Worm (Caenorhabditis elegans) whole organism, L3 larva: ENCODE measurements around the gene C42D4.3.

Source experiments
- R02D3.7 ChIP-seq: fragments of 150-350 bp; optimal IDR thresholded peaks from 2 replicates; lab custom pipeline; 2014; ENCODE audit warnings: missing biosample characterization, missing genetic modification characterization
- ama-1 ChIP-seq: fragments of 150-350 bp; optimal IDR thresholded peaks from 2 replicates; lab custom pipeline; 2018
- ceh-28 ChIP-seq: fragments of 150-350 bp; optimal IDR thresholded peaks from 2 replicates; lab custom pipeline; 2014; ENCODE audit warnings: missing biosample characterization, missing genetic modification reagents, missing genetic modification characterization
- ceh-82 ChIP-seq: fragments of 150-350 bp; optimal IDR thresholded peaks from 2 replicates; lab custom pipeline; 2014; ENCODE audit warnings: missing biosample characterization, missing genetic modification characterization
- ceh-9 ChIP-seq: sonication (generic microtip); optimal IDR thresholded peaks from 2 replicates; lab custom pipeline; 2018; ENCODE audit warnings: missing biosample characterization, missing genetic modification characterization
- daf-12 ChIP-seq: fragments of 150-350 bp; optimal IDR thresholded peaks from 2 replicates; lab custom pipeline; 2014; ENCODE audit warnings: missing biosample characterization, missing genetic modification reagents, missing genetic modification characterization
- egl-27 ChIP-seq: sonication (generic microtip); optimal IDR thresholded peaks from 4 replicates; lab custom pipeline; 2017; ENCODE audit warnings: missing biosample characterization, missing genetic modification reagents, missing genetic modification characterization
- egl-5 ChIP-seq: fragments of 150-350 bp; optimal IDR thresholded peaks from 2 replicates; lab custom pipeline; 2017; ENCODE audit warnings: missing biosample characterization, missing genetic modification reagents, missing genetic modification characterization, inconsistent platforms
- elt-1 ChIP-seq: fragments of 150-350 bp; optimal IDR thresholded peaks from 2 replicates; lab custom pipeline; 2014; ENCODE audit warnings: missing biosample characterization, missing genetic modification characterization
- elt-2 ChIP-seq: sonication (generic microtip); optimal IDR thresholded peaks from 2 replicates; lab custom pipeline; 2016; ENCODE audit warnings: missing genetic modification reagents, mild to moderate bottlenecking, missing genetic modification characterization, missing compliant biosample characterization
- elt-3 ChIP-seq, 3 experiments: fragments of 150-350 bp in 1 of 3; sonication (generic microtip) in 2 of 3; optimal IDR thresholded peaks; 2 replicates in 2 of 3; 4 replicates in 1 of 3; lab custom pipeline; 2014 to 2017; ENCODE audit warnings: missing biosample characterization in 3 of 3, missing genetic modification characterization in 3 of 3
- eor-1 ChIP-seq, 2 experiments: fragments of 150-350 bp; optimal IDR thresholded peaks; 2 replicates each; lab custom pipeline; 2014 to 2018; ENCODE audit warnings: missing biosample characterization in 2 of 2, missing genetic modification characterization in 2 of 2
- fkh-10 ChIP-seq: sonication (generic microtip); optimal IDR thresholded peaks from 2 replicates; lab custom pipeline; 2017; ENCODE audit warnings: missing biosample characterization, missing genetic modification reagents, missing genetic modification characterization
- fkh-2 ChIP-seq: fragments of 150-350 bp; optimal IDR thresholded peaks from 2 replicates; lab custom pipeline; 2014; ENCODE audit warnings: missing biosample characterization, missing genetic modification reagents, missing genetic modification characterization
- fos-1 ChIP-seq: fragments of 150-350 bp; optimal IDR thresholded peaks from 2 replicates; lab custom pipeline; 2014; ENCODE audit warnings: missing biosample characterization, missing genetic modification characterization
- hmg-11 ChIP-seq: sonication (generic microtip); optimal IDR thresholded peaks from 2 replicates; lab custom pipeline; 2016; ENCODE audit warnings: missing genetic modification characterization, missing compliant biosample characterization
- jun-1 ChIP-seq: fragments of 150-350 bp; optimal IDR thresholded peaks from 2 replicates; lab custom pipeline; 2014; ENCODE audit warnings: missing biosample characterization, missing genetic modification reagents, missing genetic modification characterization
- lin-15B ChIP-seq: fragments of 150-350 bp; optimal IDR thresholded peaks from 2 replicates; lab custom pipeline; 2014; ENCODE audit warnings: missing biosample characterization, missing genetic modification characterization
- lin-39 ChIP-seq: fragments of 150-350 bp; optimal IDR thresholded peaks from 2 replicates; lab custom pipeline; 2018; ENCODE audit warnings: missing biosample characterization, missing genetic modification reagents, missing genetic modification characterization
- lsy-12 ChIP-seq: sonication (generic microtip); optimal IDR thresholded peaks from 2 replicates; lab custom pipeline; 2016; ENCODE audit warnings: mild to moderate bottlenecking, missing genetic modification characterization, missing compliant biosample characterization
- mdl-1 ChIP-seq: fragments of 150-350 bp; optimal IDR thresholded peaks from 2 replicates; lab custom pipeline; 2014; ENCODE audit warnings: missing biosample characterization, missing genetic modification characterization
- nhr-11 ChIP-seq: fragments of 150-350 bp; optimal IDR thresholded peaks from 2 replicates; lab custom pipeline; 2014; ENCODE audit warnings: missing biosample characterization, missing genetic modification characterization
- nhr-12 ChIP-seq: fragments of 150-350 bp; optimal IDR thresholded peaks from 2 replicates; lab custom pipeline; 2014; ENCODE audit warnings: missing biosample characterization, missing genetic modification characterization
- nhr-23 ChIP-seq: fragments of 150-350 bp; optimal IDR thresholded peaks from 2 replicates; lab custom pipeline; 2014; ENCODE audit warnings: missing biosample characterization, missing genetic modification reagents, missing genetic modification characterization
- nhr-237 ChIP-seq: fragments of 150-350 bp; optimal IDR thresholded peaks from 2 replicates; lab custom pipeline; 2014; ENCODE audit warnings: missing biosample characterization, missing genetic modification characterization
- nhr-25 ChIP-seq: sonication (generic microtip); optimal IDR thresholded peaks from 2 replicates; lab custom pipeline; 2017; ENCODE audit warnings: missing biosample characterization, missing genetic modification characterization
- nhr-28 ChIP-seq: fragments of 150-350 bp; optimal IDR thresholded peaks from 2 replicates; lab custom pipeline; 2014; ENCODE audit warnings: missing biosample characterization, missing genetic modification characterization
- nhr-43 ChIP-seq: sonication (generic microtip); optimal IDR thresholded peaks from 2 replicates; lab custom pipeline; 2016; ENCODE audit warnings: mild to moderate bottlenecking, missing genetic modification characterization, missing compliant biosample characterization; ENCODE audit not compliant: poor library complexity, severe bottlenecking
- nhr-76 ChIP-seq: fragments of 150-350 bp; sonication (generic microtip); optimal IDR thresholded peaks from 5 replicates; lab custom pipeline; 2014; ENCODE audit warnings: missing biosample characterization, missing genetic modification characterization
- pha-4 ChIP-seq: fragments of 150-350 bp; optimal IDR thresholded peaks from 2 replicates; lab custom pipeline; 2014; ENCODE audit warnings: missing biosample characterization, missing genetic modification reagents, missing genetic modification characterization
- pqm-1 ChIP-seq: fragments of 150-350 bp; optimal IDR thresholded peaks from 2 replicates; lab custom pipeline; 2017; ENCODE audit warnings: missing biosample characterization, missing genetic modification characterization, inconsistent platforms
- skn-1 ChIP-seq: fragments of 150-350 bp; optimal IDR thresholded peaks from 2 replicates; lab custom pipeline; 2014; ENCODE audit warnings: missing biosample characterization, missing genetic modification characterization
- snpc-4 ChIP-seq: fragments of 150-350 bp; optimal IDR thresholded peaks from 2 replicates; lab custom pipeline; 2014; ENCODE audit warnings: missing biosample characterization, missing genetic modification characterization
- tbx-2 ChIP-seq: sonication (generic microtip); optimal IDR thresholded peaks from 2 replicates; lab custom pipeline; 2016; ENCODE audit warnings: mild to moderate bottlenecking, missing genetic modification characterization, missing compliant biosample characterization
- zag-1 ChIP-seq: fragments of 150-350 bp; optimal IDR thresholded peaks from 2 replicates; lab custom pipeline; 2014; ENCODE audit warnings: missing biosample characterization, missing genetic modification characterization
- ztf-11 ChIP-seq: fragments of 150-350 bp; optimal IDR thresholded peaks from 2 replicates; lab custom pipeline; 2014; ENCODE audit warnings: missing biosample characterization, missing genetic modification characterization
- ztf-4 ChIP-seq: fragments of 150-350 bp; optimal IDR thresholded peaks from 2 replicates; lab custom pipeline; 2014; ENCODE audit warnings: missing biosample characterization, missing genetic modification characterization

Gene C42D4.3

DNA sequence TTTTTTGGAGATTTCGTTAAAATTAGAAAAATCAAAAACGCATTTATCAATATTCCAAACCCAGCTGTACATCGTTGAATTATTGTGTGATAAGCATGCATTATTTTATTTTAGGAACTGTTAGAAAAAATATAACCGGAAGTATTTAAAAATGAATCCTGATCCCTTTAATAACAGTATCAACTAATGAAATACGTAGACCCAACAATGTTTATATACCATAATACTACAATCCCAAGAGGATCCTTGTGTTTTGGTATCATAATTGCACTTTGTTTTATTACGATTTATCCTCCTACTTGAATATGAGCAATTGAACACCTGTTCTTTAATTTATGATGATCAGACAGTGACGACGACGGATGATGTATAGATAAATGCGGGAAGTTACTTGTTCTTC is 7.7 kb downstream of the C42D4.3 start, which contains the start of gene str-249:
str-249 (minus strand) TSS at position 101 of the 400 bp plus-strand sequence.
- no peak for TF ChIP-seq fkh-2 (tag; lab: Kevin White, UChicago)

DNA sequence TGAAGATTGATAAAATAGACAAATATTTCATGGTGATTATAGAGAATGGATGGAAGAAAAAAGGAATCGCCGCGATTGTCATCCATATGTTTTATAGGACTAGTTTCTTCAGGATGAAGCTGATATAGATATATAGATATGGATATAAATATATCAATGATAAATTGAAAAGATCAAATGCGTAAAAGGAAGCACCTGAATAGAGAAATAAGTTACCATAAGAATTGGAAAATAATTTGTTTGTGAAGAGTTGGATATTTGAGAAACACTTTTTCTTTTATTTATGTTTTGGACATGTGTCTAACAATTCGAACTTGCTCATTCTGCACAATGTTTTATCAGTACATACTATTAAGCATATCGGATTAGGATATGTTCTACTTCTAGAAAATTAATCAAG is 9.0 kb downstream of the C42D4.3 start, which contains the start of gene C42D4.13:
C42D4.13 (minus strand) TSS at position 101 of the 400 bp plus-strand sequence.
- TF ChIP-seq fkh-2 (tag; lab: Kevin White, UChicago) (no peak), eor-1 (tag; optimal IDR thresholded peaks at IDR 0.05; lab: Kevin White, UChicago) (no peak), ztf-11 (tag; lab: Kevin White, UChicago) (no peak), nhr-76 (no peak), hmg-11 (tag; lab: Kevin White, UChicago) (no peak), nhr-25 (tag; lab: Kevin White, UChicago) (no peak), elt-1 (tag; lab: Kevin White, UChicago) (no peak), nhr-11 (no peak), nhr-237 (tag; lab: Kevin White, UChicago) (no peak), tbx-2 (tag; lab: Kevin White, UChicago) (no peak), nhr-12 (tag; lab: Kevin White, UChicago) (no peak), ceh-9 (tag; lab: Kevin White, UChicago) (no peak), lsy-12 (tag; lab: Kevin White, UChicago) (no peak), nhr-23 (tag; lab: Kevin White, UChicago) (no peak), nhr-28 (tag; lab: Kevin White, UChicago) (no peak), snpc-4 (tag; lab: Kevin White, UChicago) (no peak), skn-1 (tag; lab: Kevin White, UChicago) (no peak), zag-1 (tag; lab: Kevin White, UChicago) (no peak), R02D3.7 (tag; lab: Kevin White, UChicago) (no peak), daf-12 (no peak)

DNA sequence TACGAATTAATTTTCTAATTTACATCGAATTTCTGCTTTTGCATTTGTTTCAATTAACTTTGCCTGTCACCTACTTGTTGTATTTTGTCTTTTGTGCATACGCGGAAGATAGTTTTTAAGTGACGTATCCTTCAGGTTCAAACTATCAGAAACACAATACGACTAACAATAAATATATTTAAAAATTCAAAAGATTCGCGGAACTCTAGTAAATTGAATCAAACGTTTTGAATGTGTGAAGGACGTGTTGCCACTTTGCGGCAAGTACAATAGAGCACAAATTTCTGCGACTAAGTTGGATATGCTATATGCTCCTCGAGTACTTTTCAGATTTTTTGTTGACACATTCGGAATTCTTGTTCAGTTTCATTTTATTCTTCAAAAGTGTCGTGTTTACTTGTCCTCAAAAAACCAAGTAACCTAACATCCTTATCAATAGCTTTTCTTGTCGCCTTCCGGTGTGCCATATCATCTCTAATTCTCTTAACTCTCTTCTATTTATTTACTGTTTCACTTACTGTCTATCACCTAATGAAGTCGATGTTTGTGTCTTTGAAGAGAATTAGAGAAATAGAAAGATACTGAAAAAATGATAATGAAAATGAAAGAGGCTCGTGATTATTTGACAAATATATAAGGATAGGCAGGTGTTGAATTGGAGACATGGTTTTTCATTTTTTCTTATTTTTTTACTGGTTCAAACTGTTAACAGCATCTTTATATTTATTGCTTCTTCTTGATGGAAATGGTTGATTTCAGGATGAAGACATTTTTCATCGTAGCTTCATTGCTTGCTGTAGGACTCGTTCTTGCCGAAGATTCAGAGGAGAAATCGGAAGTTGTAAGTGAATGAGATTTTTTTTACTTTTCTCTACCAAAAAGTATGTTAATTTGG is 9.7 kb downstream of the C42D4.3 start, which contains the start of gene srlf-7:
srlf-7 (plus strand) TSS at position 760 of the 895 bp plus-strand sequence.
- no peak for TF ChIP-seq R02D3.7 (tag; lab: Kevin White, UChicago)
- TF ChIP-seq nhr-76, result no peak
- TF ChIP-seq lin-39 (tag; lab: Kevin White, UChicago), result no peak
- TF ChIP-seq nhr-43 (tag; lab: Kevin White, UChicago), result peak; percentile 11
- TF ChIP-seq lin-15B (tag; lab: Kevin White, UChicago), result no peak
- peak; percentile 65 for TF ChIP-seq fkh-10 (GFP tag; lab: Kevin White, UChicago)
- TF ChIP-seq skn-1 (tag; lab: Kevin White, UChicago), result peak; percentile 55
- peak; percentile 97 for TF ChIP-seq pha-4 (tag; lab: Kevin White, UChicago)
- TF ChIP-seq elt-2 (tag; lab: Kevin White, UChicago), result peak; percentile 99
- TF ChIP-seq pqm-1 (tag; lab: Kevin White, UChicago), result peak; percentile 100
- TF ChIP-seq ama-1 (lab: Kevin White, UChicago), result no peak
- TF ChIP-seq ztf-11 (tag; lab: Kevin White, UChicago), result no peak
- TF ChIP-seq ceh-9 (tag; lab: Kevin White, UChicago), result no peak
- TF ChIP-seq snpc-4 (tag; lab: Kevin White, UChicago), result peak; percentile 9
- TF ChIP-seq egl-5 (tag; lab: Kevin White, UChicago), result no peak
- TF ChIP-seq ztf-4, result no peak
- TF ChIP-seq ceh-28, result peak; percentile 62
- peak; percentile 30 to 89 (median 45) for TF ChIP-seq elt-3 (tag; optimal IDR thresholded peaks at IDR 0.05; lab: Kevin White, UChicago)
- no peak for TF ChIP-seq ceh-82 (tag; lab: Kevin White, UChicago)
- TF ChIP-seq lsy-12 (tag; lab: Kevin White, UChicago), result no peak
- peak; percentile 88 for TF ChIP-seq jun-1
- no peak for TF ChIP-seq mdl-1 (tag; lab: Kevin White, UChicago)
- peak; percentile 71 for TF ChIP-seq nhr-23 (tag; lab: Kevin White, UChicago)

ce11 chrIV:7190409-7190808 is 11.4 kb downstream of the C42D4.3 start:
- peak; percentile 18 for TF ChIP-seq ceh-28
- TF ChIP-seq elt-3 (tag; optimal IDR thresholded peaks at IDR 0.05; lab: Kevin White, UChicago), result peak in 1 of 3 experiments; percentile 21
- TF ChIP-seq fos-1 (tag; lab: Kevin White, UChicago), result no peak
- no peak for TF ChIP-seq nhr-12 (tag; lab: Kevin White, UChicago)
- TF ChIP-seq nhr-28 (tag; lab: Kevin White, UChicago), result no peak
- TF ChIP-seq snpc-4 (tag; lab: Kevin White, UChicago), result no peak
- peak; percentile 77 for TF ChIP-seq jun-1
- peak; percentile 94 for TF ChIP-seq pqm-1 (tag; lab: Kevin White, UChicago)
- TF ChIP-seq egl-27, result no peak
- TF ChIP-seq elt-2 (tag; lab: Kevin White, UChicago), result peak; percentile 94
